In genomic region chr2L:3475168-3475567, dm6 we compare ENCODE assay signal across 1 fruit fly cellular context.
TF ChIP-seq lines count a peak whose summit lies in the region.

No protein-coding gene starts in this region.

TF ChIP-seq in whole organism, prepupa, 60 proteins besides CTCF, POLR2A, EP300 and RAD21 (continued from another document):
- TF ChIP-seq CG6276 (GFP tag; optimal IDR thresholded peaks at IDR 0.05; lab: Kevin White, UChicago) = no peak
- no peak for TF ChIP-seq Smox (GFP tag; optimal IDR thresholded peaks at IDR 0.05; lab: Kevin White, UChicago)
